Fruit fly (Drosophila melanogaster) whole organism, embryonic: ENCODE results near the gene Kat60.

Experiments used
- Ada2b ChIP-seq: fragments of 200-800 bp; sonication (Bioruptor generic); IDR thresholded peaks from 2 replicates; pipeline ENCODE4 v1.3.6; 2022; ENCODE audit warnings: missing biosample characterization, missing genetic modification characterization
- C15 ChIP-seq: fragments of 200-800 bp; sonication (Bioruptor generic); IDR thresholded peaks from 3 replicates; pipeline ENCODE4 v1.3.6; 2022; ENCODE audit warnings: missing biosample characterization, missing genetic modification characterization
- CG10431 ChIP-seq: fragments of 200-800 bp; sonication (Bioruptor generic); optimal IDR thresholded peaks from 3 replicates; lab custom pipeline; 2018; ENCODE audit warnings: missing biosample characterization, mild to moderate bottlenecking, missing genetic modification characterization
- CG10462 ChIP-seq: fragments of 200-800 bp; sonication (Bioruptor generic); optimal IDR thresholded peaks from 2 replicates; lab custom pipeline; 2016; ENCODE audit warnings: missing biosample characterization, missing genetic modification characterization
- CG11398 ChIP-seq: fragments of 200-800 bp; sonication (Bioruptor generic); optimal IDR thresholded peaks from 2 replicates; lab custom pipeline; 2016; ENCODE audit warnings: missing biosample characterization, missing genetic modification characterization
- CG11456 ChIP-seq: fragments of 200-800 bp; sonication (Bioruptor generic); IDR thresholded peaks from 3 replicates; pipeline ENCODE4 v1.3.6; 2022; ENCODE audit warnings: missing biosample characterization, missing genetic modification characterization
- CG12659 ChIP-seq: fragments of 200-800 bp; sonication (Bioruptor generic); optimal IDR thresholded peaks from 3 replicates; lab custom pipeline; 2017; ENCODE audit warnings: mild to moderate bottlenecking, missing biosample characterization, missing genetic modification reagents, missing genetic modification characterization
- CG17829 ChIP-seq: fragments of 200-800 bp; optimal IDR thresholded peaks from 2 replicates; lab custom pipeline; 2019; ENCODE audit warnings: missing biosample characterization, mild to moderate bottlenecking, missing genetic modification characterization, moderate library complexity
- CG30431 ChIP-seq: fragments of 200-800 bp; sonication (Bioruptor generic); optimal IDR thresholded peaks from 2 replicates; lab custom pipeline; 2017; ENCODE audit warnings: missing biosample characterization, missing genetic modification characterization
- CG32767 ChIP-seq: fragments of 200-800 bp; sonication (Bioruptor generic); IDR thresholded peaks from 2 replicates; pipeline ENCODE4 v1.3.6; 2022; ENCODE audit warnings: missing biosample characterization, missing genetic modification characterization
- CG34422 ChIP-seq: fragments of 200-800 bp; sonication (Bioruptor generic); IDR thresholded peaks from 3 replicates; pipeline ENCODE4 v1.3.6; 2022; ENCODE audit warnings: missing biosample characterization, missing genetic modification characterization
- CG3726 ChIP-seq: fragments of 200-800 bp; sonication (Bioruptor generic); IDR thresholded peaks from 3 replicates; pipeline ENCODE4, ENCODE4 v1.3.6; 2022; ENCODE audit warnings: missing biosample characterization, missing genetic modification characterization
- CG4707 ChIP-seq: fragments of 200-800 bp; sonication (Bioruptor generic); optimal IDR thresholded peaks from 2 replicates; lab custom pipeline; 2018; ENCODE audit warnings: missing biosample characterization, mild to moderate bottlenecking, missing genetic modification characterization, moderate library complexity
- CG5180 ChIP-seq: fragments of 200-800 bp; sonication (Bioruptor generic); optimal IDR thresholded peaks from 3 replicates; lab custom pipeline; 2017; ENCODE audit warnings: missing biosample characterization, missing genetic modification characterization, mild to moderate bottlenecking, moderate library complexity, missing genetic modification reagents
- CG5245 ChIP-seq: fragments of 200-800 bp; sonication (Bioruptor generic); optimal IDR thresholded peaks from 3 replicates; lab custom pipeline; 2016; ENCODE audit warnings: missing biosample characterization, missing genetic modification characterization
- CG6813 ChIP-seq: fragments of 200-800 bp; sonication (Bioruptor generic); optimal IDR thresholded peaks from 2 replicates; lab custom pipeline; 2017; ENCODE audit warnings: missing biosample characterization, missing genetic modification characterization, mild to moderate bottlenecking, moderate library complexity, missing genetic modification reagents
- CG7271 ChIP-seq: fragments of 200-800 bp; sonication (Bioruptor generic); optimal IDR thresholded peaks from 2 replicates; lab custom pipeline; 2018; ENCODE audit warnings: missing biosample characterization, mild to moderate bottlenecking, missing genetic modification characterization, moderate library complexity
- CG7745 ChIP-seq: fragments of 200-800 bp; sonication (Bioruptor generic); optimal IDR thresholded peaks from 2 replicates; lab custom pipeline; 2018; ENCODE audit warnings: missing biosample characterization, mild to moderate bottlenecking, missing genetic modification characterization, moderate library complexity
- CG9817 ChIP-seq: fragments of 200-800 bp; sonication (Bioruptor generic); optimal IDR thresholded peaks from 2 replicates; lab custom pipeline; 2018; ENCODE audit warnings: missing biosample characterization, mild to moderate bottlenecking, missing genetic modification characterization, moderate library complexity
- CG9876 ChIP-seq: fragments of 200-800 bp; sonication (Bioruptor generic); optimal IDR thresholded peaks from 2 replicates; lab custom pipeline; 2016; ENCODE audit warnings: missing biosample characterization, missing genetic modification characterization
- D19B ChIP-seq: fragments of 200-800 bp; sonication (Bioruptor generic); optimal IDR thresholded peaks from 2 replicates; lab custom pipeline; 2017; ENCODE audit warnings: missing biosample characterization, mild to moderate bottlenecking, missing genetic modification characterization
- H2.0 ChIP-seq: fragments of 200-800 bp; sonication (Bioruptor generic); IDR thresholded peaks from 2 replicates; pipeline ENCODE4 v1.3.6; 2022; ENCODE audit warnings: missing biosample characterization, missing genetic modification characterization
- Hmx ChIP-seq: fragments of 200-800 bp; sonication (Bioruptor generic); optimal IDR thresholded peaks from 2 replicates; lab custom pipeline; 2016; ENCODE audit warnings: missing biosample characterization, missing genetic modification characterization
- MBD-R2 ChIP-seq: fragments of 200-800 bp; sonication (Bioruptor generic); IDR thresholded peaks from 2 replicates; pipeline ENCODE4 v1.3.6; 2022; ENCODE audit warnings: missing biosample characterization, missing genetic modification characterization
- Mrtf ChIP-seq: fragments of 200-800 bp; sonication (Bioruptor generic); IDR thresholded peaks from 3 replicates; pipeline ENCODE4 v1.3.6; 2022; ENCODE audit warnings: missing biosample characterization, missing genetic modification characterization
- NfI ChIP-seq: fragments of 200-800 bp; sonication (Bioruptor generic); optimal IDR thresholded peaks from 3 replicates; lab custom pipeline; 2018; ENCODE audit warnings: missing biosample characterization, mild to moderate bottlenecking, missing genetic modification characterization, moderate library complexity
- Oli ChIP-seq: fragments of 200-800 bp; sonication (Bioruptor generic); optimal IDR thresholded peaks from 2 replicates; lab custom pipeline; 2018; ENCODE audit warnings: missing biosample characterization, mild to moderate bottlenecking, missing genetic modification characterization, moderate library complexity
- Ptx1 ChIP-seq: fragments of 200-800 bp; sonication (Bioruptor generic); IDR thresholded peaks from 2 replicates; pipeline ENCODE4 v1.3.6; 2022; ENCODE audit warnings: missing biosample characterization, missing genetic modification characterization
- Rx ChIP-seq: fragments of 200-800 bp; sonication (Bioruptor generic); IDR thresholded peaks from 2 replicates; pipeline ENCODE4 v1.3.6; 2022; ENCODE audit warnings: missing biosample characterization, missing genetic modification characterization
- al ChIP-seq: fragments of 200-800 bp; sonication (Bioruptor generic); IDR thresholded peaks from 2 replicates; pipeline ENCODE4 v1.3.6; 2022; ENCODE audit warnings: missing biosample characterization, missing genetic modification characterization
- ap ChIP-seq: fragments of 200-800 bp; sonication (Bioruptor generic); IDR thresholded peaks from 2 replicates; pipeline ENCODE4 v1.3.6; 2022; ENCODE audit warnings: missing biosample characterization, missing genetic modification characterization
- disco-r ChIP-seq: fragments of 200-800 bp; sonication (Bioruptor generic); optimal IDR thresholded peaks from 2 replicates; lab custom pipeline; 2016; ENCODE audit warnings: missing biosample characterization, missing genetic modification characterization
- eyg ChIP-seq: fragments of 200-800 bp; sonication (Bioruptor generic); optimal IDR thresholded peaks from 3 replicates; lab custom pipeline; 2016; ENCODE audit warnings: missing biosample characterization, missing genetic modification characterization
- fd3F ChIP-seq: fragments of 200-800 bp; sonication (Bioruptor generic); optimal IDR thresholded peaks from 2 replicates; lab custom pipeline; 2018; ENCODE audit warnings: missing biosample characterization, mild to moderate bottlenecking, missing genetic modification characterization, moderate library complexity
- fd96Cb ChIP-seq: fragments of 200-800 bp; sonication (Bioruptor generic); optimal IDR thresholded peaks from 2 replicates; lab custom pipeline; 2018; ENCODE audit warnings: missing biosample characterization, mild to moderate bottlenecking, missing genetic modification characterization, moderate library complexity
- gcm2 ChIP-seq: fragments of 200-800 bp; sonication (Bioruptor generic); optimal IDR thresholded peaks from 2 replicates; lab custom pipeline; 2016; ENCODE audit warnings: missing biosample characterization, missing genetic modification characterization
- lilli ChIP-seq: fragments of 200-800 bp; sonication (Bioruptor generic); optimal IDR thresholded peaks from 3 replicates; lab custom pipeline; 2016; ENCODE audit warnings: missing biosample characterization, missing genetic modification characterization
- lmd ChIP-seq: fragments of 200-800 bp; sonication (Bioruptor generic); IDR thresholded peaks from 2 replicates; pipeline ENCODE4 v1.3.6; 2022; ENCODE audit warnings: missing biosample characterization, missing genetic modification characterization
- nerfin-2 ChIP-seq: fragments of 200-800 bp; sonication (Bioruptor generic); IDR thresholded peaks from 2 replicates; pipeline ENCODE4 v1.3.6; 2022; ENCODE audit warnings: missing biosample characterization, missing genetic modification characterization; ENCODE audit not compliant: partially characterized antibody
- oc ChIP-seq: fragments of 200-800 bp; sonication (Bioruptor generic); optimal IDR thresholded peaks from 2 replicates; lab custom pipeline; 2018; ENCODE audit warnings: missing biosample characterization, mild to moderate bottlenecking, missing genetic modification characterization, moderate library complexity
- org-1 ChIP-seq: fragments of 200-800 bp; sonication (Bioruptor generic); optimal IDR thresholded peaks from 2 replicates; lab custom pipeline; 2017; ENCODE audit warnings: missing biosample characterization, missing genetic modification characterization
- pfk ChIP-seq: fragments of 200-800 bp; sonication (Bioruptor generic); optimal IDR thresholded peaks from 2 replicates; lab custom pipeline; 2018; ENCODE audit warnings: missing biosample characterization, mild to moderate bottlenecking, missing genetic modification characterization, moderate library complexity
- pum ChIP-seq: fragments of 200-800 bp; sonication (Bioruptor generic); optimal IDR thresholded peaks from 2 replicates; lab custom pipeline; 2016; ENCODE audit warnings: missing biosample characterization, missing genetic modification characterization
- sens ChIP-seq: fragments of 200-800 bp; sonication (Bioruptor generic); peaks from one replicate; lab custom pipeline; 2016; ENCODE audit warnings: missing biosample characterization, missing genetic modification characterization
- sug ChIP-seq: fragments of 200-800 bp; optimal IDR thresholded peaks from 2 replicates; lab custom pipeline; 2019; ENCODE audit warnings: missing biosample characterization, mild to moderate bottlenecking, missing genetic modification characterization, moderate library complexity
- tgo ChIP-seq: fragments of 200-800 bp; sonication (Bioruptor generic); IDR thresholded peaks from 3 replicates; pipeline ENCODE4 v1.3.6; 2022; ENCODE audit warnings: missing biosample characterization, missing genetic modification characterization
- trem ChIP-seq: fragments of 200-800 bp; optimal IDR thresholded peaks from 3 replicates; lab custom pipeline; 2019; ENCODE audit warnings: missing biosample characterization, mild to moderate bottlenecking, missing genetic modification characterization, moderate library complexity
- tx ChIP-seq: fragments of 200-800 bp; sonication (Bioruptor generic); optimal IDR thresholded peaks from 2 replicates; lab custom pipeline; 2016; ENCODE audit warnings: missing biosample characterization, missing genetic modification characterization
- zf30C ChIP-seq: fragments of 200-800 bp; sonication (Bioruptor generic); optimal IDR thresholded peaks from 3 replicates; lab custom pipeline; 2018; ENCODE audit warnings: missing biosample characterization, mild to moderate bottlenecking, missing genetic modification characterization

Kat60 gene

DNA sequence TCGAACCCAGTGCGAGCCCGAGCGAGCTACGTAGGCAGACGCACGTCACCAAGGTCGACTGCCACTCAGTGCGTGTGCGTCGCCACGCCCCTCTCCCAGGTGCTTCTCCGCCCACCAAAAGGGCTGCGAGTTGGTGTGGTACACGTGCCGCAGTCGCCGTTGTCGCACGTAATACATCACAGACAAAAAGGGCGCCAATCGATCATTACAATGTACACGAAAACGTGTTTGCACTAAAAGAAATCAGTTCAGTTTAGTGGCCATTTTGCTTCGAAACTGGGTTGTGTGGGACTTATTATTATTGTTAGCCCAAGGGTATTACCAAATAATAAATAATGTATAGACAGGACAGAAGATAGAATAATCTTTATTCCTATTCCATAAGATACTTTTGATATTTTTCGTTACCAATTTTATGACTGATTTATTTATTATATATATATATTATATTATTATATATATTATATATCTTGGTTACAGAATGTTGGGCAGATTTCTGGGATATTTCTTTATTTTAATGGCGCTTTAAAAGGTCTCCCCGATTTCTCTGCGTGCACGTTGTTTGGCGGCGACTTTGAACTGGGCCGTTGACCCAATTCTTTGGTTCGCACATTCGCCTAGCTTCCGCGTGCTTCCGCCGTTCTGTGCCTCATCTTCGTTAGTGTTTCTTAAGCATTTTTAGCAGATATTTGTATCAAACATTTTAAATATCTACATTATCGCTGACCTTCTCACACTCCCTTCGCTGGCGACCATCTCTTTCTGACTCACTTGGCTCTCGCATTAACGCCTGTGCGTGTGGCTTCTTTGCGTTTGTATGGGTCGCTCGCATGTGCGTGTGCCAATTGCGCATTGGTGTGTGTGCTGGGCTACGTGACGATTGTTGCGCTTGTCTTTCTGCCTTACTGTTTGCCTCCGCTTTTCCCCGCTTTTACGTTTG lies 31.6 kb upstream of the Kat60 start (continued):
- peak; percentile 77 for TF ChIP-seq CG30431 (GFP tag; lab: Kevin White, UChicago)
- no peak for TF ChIP-seq CG11398 (GFP tag; lab: Kevin White, UChicago)
- TF ChIP-seq sug (tag; lab: Kevin White, UChicago): peak; percentile 50
- TF ChIP-seq sens: peak; percentile 55
- TF ChIP-seq zf30C (GFP tag; lab: Kevin White, UChicago): peak; percentile 92
- TF ChIP-seq trem (tag; lab: Kevin White, UChicago): peak; percentile 76
- peak; percentile 28 for TF ChIP-seq pum (GFP tag; lab: Kevin White, UChicago)
- TF ChIP-seq pfk (GFP tag; lab: Kevin White, UChicago): no peak
- peak; percentile 47; the same call in 1 of the 2 replicates for TF ChIP-seq H2.0
- TF ChIP-seq NfI (GFP tag; lab: Kevin White, UChicago): peak; percentile 80
- peak; percentile 57 for TF ChIP-seq CG5180
- TF ChIP-seq CG34422 (GFP tag; lab: Robert Waterston, UW): peak; percentile 70; the same call in 2 of the 3 replicates
- peak; percentile 86 for TF ChIP-seq fd96Cb (tag; lab: Kevin White, UChicago)
- peak; percentile 13 for TF ChIP-seq CG10431 (GFP tag; lab: Kevin White, UChicago)
- no peak for TF ChIP-seq tx
- peak; percentile 66 for TF ChIP-seq ap (GFP tag; lab: Robert Waterston, UW)
- TF ChIP-seq Ada2b: peak; percentile 72
- TF ChIP-seq C15 (GFP tag; lab: Robert Waterston, UW): no peak
- peak; percentile 81 for TF ChIP-seq CG32767 (GFP tag; lab: Robert Waterston, UW)
- TF ChIP-seq D19B (GFP tag; lab: Kevin White, UChicago): peak; percentile 63
- no peak for TF ChIP-seq eyg (GFP tag; lab: Kevin White, UChicago)
- peak; percentile 83 for TF ChIP-seq Ptx1 (GFP tag; lab: Robert Waterston, UW)
- peak; percentile 35 for TF ChIP-seq CG4707
- peak; percentile 66 for TF ChIP-seq tgo
- TF ChIP-seq CG3726 (GFP tag; lab: Robert Waterston, UW): 0 out of 3 replicates have a peak, but pooled peaks have one; percentile 64
- peak; percentile 42; the same call in 1 of the 2 replicates for TF ChIP-seq Rx (GFP tag; lab: Robert Waterston, UW)
- peak; percentile 43 for TF ChIP-seq lilli (GFP tag; lab: Kevin White, UChicago)
- TF ChIP-seq CG5245 (GFP tag; lab: Kevin White, UChicago): peak; percentile 52
- peak; percentile 94 for TF ChIP-seq CG12659 (GFP tag; lab: Kevin White, UChicago)
- TF ChIP-seq Hmx (GFP tag; lab: Kevin White, UChicago): no peak
- TF ChIP-seq Mrtf (GFP tag; lab: Robert Waterston, UW): peak; percentile 66; the same call in 2 of the 3 replicates
- TF ChIP-seq CG7271 (tag; lab: Kevin White, UChicago): peak; percentile 46
- TF ChIP-seq MBD-R2: peak; percentile 36; the same call in 1 of the 2 replicates
- TF ChIP-seq org-1: peak; percentile 49
- peak; percentile 11 for TF ChIP-seq gcm2 (GFP tag; lab: Kevin White, UChicago)
- peak; percentile 79 for TF ChIP-seq al
- peak; percentile 60 for TF ChIP-seq CG10462 (GFP tag; lab: Kevin White, UChicago)
- peak; percentile 93 for TF ChIP-seq CG17829 (tag; lab: Kevin White, UChicago)
- TF ChIP-seq CG9876 (GFP tag; lab: Kevin White, UChicago): no peak
- peak; percentile 92 for TF ChIP-seq Oli (tag; lab: Kevin White, UChicago)
- TF ChIP-seq CG9817 (tag; lab: Kevin White, UChicago): peak; percentile 85
- peak; percentile 50 for TF ChIP-seq oc (tag; lab: Kevin White, UChicago)
- TF ChIP-seq nerfin-2: no peak
- peak; percentile 84; the same call in 2 of the 3 replicates for TF ChIP-seq CG11456 (GFP tag; lab: Robert Waterston, UW)
- TF ChIP-seq disco-r (GFP tag; lab: Kevin White, UChicago): no peak
- TF ChIP-seq lmd (GFP tag; lab: Robert Waterston, UW): peak; percentile 88; the same call in 1 of the 2 replicates
- no peak for TF ChIP-seq CG7745 (tag; lab: Kevin White, UChicago)
- peak; percentile 87 for TF ChIP-seq CG6813 (GFP tag; lab: Kevin White, UChicago)
- TF ChIP-seq fd3F (GFP tag; lab: Kevin White, UChicago): peak; percentile 83
